Worm (Caenorhabditis elegans) whole organism, L2 larva: ENCODE measurements around the gene fbxb-21.

Experiments
- Y55F3AM.14 ChIP-seq: fragments of 200-800 bp; sonication (Bioruptor generic); optimal IDR thresholded peaks from 2 replicates; lab custom pipeline; 2018; ENCODE audit warnings: mild to moderate bottlenecking, missing genetic modification characterization, missing compliant biosample characterization
- ZK546.5 ChIP-seq: sonication (generic microtip); optimal IDR thresholded peaks from 2 replicates; lab custom pipeline; 2017; ENCODE audit warnings: missing biosample characterization, missing genetic modification characterization
- alr-1 ChIP-seq: fragments of 150-350 bp; optimal IDR thresholded peaks from 2 replicates; lab custom pipeline; 2014; ENCODE audit warnings: missing biosample characterization, missing genetic modification characterization
- aly-2 ChIP-seq: fragments of 150-350 bp; optimal IDR thresholded peaks from 2 replicates; lab custom pipeline; 2014; ENCODE audit warnings: missing biosample characterization, missing genetic modification characterization
- crh-2 ChIP-seq: sonication (generic microtip); optimal IDR thresholded peaks from 2 replicates; lab custom pipeline; 2017; ENCODE audit warnings: missing biosample characterization, missing genetic modification characterization
- egl-27 ChIP-seq: sonication (generic microtip); optimal IDR thresholded peaks from 3 replicates; lab custom pipeline; 2017; ENCODE audit warnings: missing biosample characterization, missing genetic modification reagents, missing genetic modification characterization
- elt-3 ChIP-seq: sonication (generic microtip); optimal IDR thresholded peaks from 2 replicates; lab custom pipeline; 2017; ENCODE audit warnings: missing biosample characterization, missing genetic modification characterization
- fos-1 ChIP-seq: fragments of 150-350 bp; optimal IDR thresholded peaks from 2 replicates; lab custom pipeline; 2014; ENCODE audit warnings: missing biosample characterization, missing genetic modification characterization
- lin-11 ChIP-seq: fragments of 150-350 bp; sonication (generic microtip); optimal IDR thresholded peaks from 2 replicates; lab custom pipeline; 2014; ENCODE audit warnings: missing biosample characterization, missing genetic modification characterization, inconsistent platforms, mixed read lengths
- lin-39 ChIP-seq: fragments of 150-350 bp; optimal IDR thresholded peaks from 2 replicates; lab custom pipeline; 2014; ENCODE audit warnings: missing biosample characterization, missing genetic modification reagents, missing genetic modification characterization
- lsy-2 ChIP-seq, 2 experiments: fragments of 150-350 bp in 1 of 2; sonication (generic microtip) in 1 of 2; optimal IDR thresholded peaks; 2 replicates each; lab custom pipeline; 2014 to 2017; ENCODE audit warnings: missing biosample characterization in 2 of 2, missing genetic modification characterization in 2 of 2
- mab-5 ChIP-seq: fragments of 150-350 bp; optimal IDR thresholded peaks from 2 replicates; lab custom pipeline; 2014; ENCODE audit warnings: missing biosample characterization, missing genetic modification characterization
- nhr-10 ChIP-seq: sonication (generic microtip); optimal IDR thresholded peaks from 2 replicates; lab custom pipeline; 2017; ENCODE audit warnings: missing biosample characterization, missing genetic modification characterization
- nhr-11 ChIP-seq: fragments of 150-350 bp; optimal IDR thresholded peaks from 2 replicates; lab custom pipeline; 2014; ENCODE audit warnings: missing biosample characterization, missing genetic modification characterization
- nhr-12 ChIP-seq: fragments of 150-350 bp; optimal IDR thresholded peaks from 2 replicates; lab custom pipeline; 2014; ENCODE audit warnings: missing biosample characterization, missing genetic modification characterization
- nhr-21 ChIP-seq: fragments of 150-350 bp; optimal IDR thresholded peaks from 2 replicates; lab custom pipeline; 2014; ENCODE audit warnings: missing biosample characterization, missing genetic modification characterization
- nhr-23 ChIP-seq: fragments of 150-350 bp; optimal IDR thresholded peaks from 2 replicates; lab custom pipeline; 2014; ENCODE audit warnings: missing biosample characterization, missing genetic modification reagents, missing genetic modification characterization
- nhr-25 ChIP-seq: fragments of 150-350 bp; sonication (generic microtip); optimal IDR thresholded peaks from 3 replicates; lab custom pipeline; 2014; ENCODE audit warnings: missing biosample characterization, missing genetic modification characterization
- nhr-6 ChIP-seq: fragments of 150-350 bp; optimal IDR thresholded peaks from 2 replicates; lab custom pipeline; 2014; ENCODE audit warnings: missing biosample characterization, missing genetic modification characterization
- nhr-77 ChIP-seq: fragments of 150-350 bp; optimal IDR thresholded peaks from 2 replicates; lab custom pipeline; 2014; ENCODE audit warnings: missing biosample characterization, missing genetic modification characterization
- peb-1 ChIP-seq: fragments of 150-350 bp; optimal IDR thresholded peaks from 2 replicates; lab custom pipeline; 2014; ENCODE audit warnings: missing biosample characterization, missing genetic modification characterization
- sem-4 ChIP-seq: fragments of 150-350 bp; optimal IDR thresholded peaks from 2 replicates; lab custom pipeline; 2014; ENCODE audit warnings: missing biosample characterization, missing genetic modification reagents, missing genetic modification characterization
- skn-1 ChIP-seq: sonication (generic microtip); optimal IDR thresholded peaks from 2 replicates; lab custom pipeline; 2017; ENCODE audit warnings: missing biosample characterization, missing genetic modification characterization
- sma-3 ChIP-seq: sonication (generic microtip); optimal IDR thresholded peaks from 2 replicates; lab custom pipeline; 2016; ENCODE audit warnings: missing genetic modification reagents, missing genetic modification characterization, missing compliant biosample characterization
- unc-39 ChIP-seq: fragments of 150-350 bp; optimal IDR thresholded peaks from 2 replicates; lab custom pipeline; 2014; ENCODE audit warnings: missing biosample characterization, missing genetic modification characterization
- unc-62 ChIP-seq: fragments of 150-350 bp; optimal IDR thresholded peaks from 2 replicates; lab custom pipeline; 2014; ENCODE audit warnings: missing biosample characterization, missing genetic modification reagents, missing genetic modification characterization
- ztf-1 ChIP-seq: fragments of 200-800 bp; sonication (Bioruptor generic); conservative IDR thresholded peaks from 2 replicates; pipeline ENCODE4 v1.3.6; 2022; ENCODE audit warnings: missing genetic modification characterization, missing compliant biosample characterization
- ztf-4 ChIP-seq: fragments of 150-350 bp; optimal IDR thresholded peaks from 2 replicates; lab custom pipeline; 2014; ENCODE audit warnings: missing biosample characterization, missing genetic modification characterization

Gene fbxb-21

DNA sequence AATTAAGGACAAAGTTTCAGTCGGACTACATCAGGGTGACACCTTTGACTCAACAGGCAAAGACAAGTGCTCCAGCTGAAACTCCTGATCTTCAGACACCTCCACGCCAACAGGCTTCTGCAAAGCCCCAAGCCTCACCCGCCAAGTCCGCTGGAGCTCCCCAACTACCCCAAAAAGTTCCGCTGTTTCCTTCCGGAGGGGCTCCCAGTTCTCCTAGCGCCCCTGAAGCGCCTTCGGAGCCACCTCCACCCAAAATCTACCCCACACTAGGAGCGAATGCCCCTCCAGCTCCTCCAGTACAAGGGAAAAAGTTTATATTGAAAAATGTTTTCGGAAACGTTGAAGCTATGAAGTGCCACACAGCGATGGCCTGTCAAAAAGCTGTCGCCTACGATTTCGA lies 45.6 kb downstream of the fbxb-21 start:
- TF ChIP-seq lin-11 (tag; lab: Kevin White, UChicago): no peak
- TF ChIP-seq peb-1 (tag; lab: Kevin White, UChicago): no peak
- no peak for TF ChIP-seq nhr-11 (tag; lab: Kevin White, UChicago)
- no peak for TF ChIP-seq nhr-23
- TF ChIP-seq skn-1 (tag; lab: Kevin White, UChicago): no peak
- no peak for TF ChIP-seq nhr-25 (tag; lab: Kevin White, UChicago)
- no peak for TF ChIP-seq nhr-77
- TF ChIP-seq ztf-4 (tag; lab: Kevin White, UChicago): no peak
- TF ChIP-seq mab-5 (tag; lab: Kevin White, UChicago): no peak
- TF ChIP-seq egl-27 (tag; lab: Kevin White, UChicago): no peak
- no peak for TF ChIP-seq crh-2 (tag; lab: Kevin White, UChicago)
- no peak for TF ChIP-seq sem-4 (tag; lab: Kevin White, UChicago)
- no peak for TF ChIP-seq Y55F3AM.14
- TF ChIP-seq nhr-10: no peak

DNA sequence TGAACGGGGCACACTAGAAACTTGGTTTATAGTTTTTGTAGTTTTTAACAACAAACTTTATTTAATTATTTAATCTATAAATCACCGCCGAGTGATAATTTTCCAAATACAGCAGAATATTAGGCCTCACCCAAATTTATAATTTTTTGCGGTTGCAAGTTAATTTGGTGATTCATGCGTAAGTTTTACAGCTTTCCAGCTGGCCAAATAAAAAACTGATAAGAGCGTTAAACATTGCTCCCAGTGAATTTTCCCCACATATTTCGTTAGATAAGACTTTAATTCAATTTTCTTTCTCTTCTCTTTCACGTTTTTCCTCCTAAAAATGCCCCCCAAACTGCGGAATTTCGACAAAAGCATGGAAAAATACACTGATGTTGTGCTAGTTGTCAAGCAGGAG lies 47.2 kb downstream of the fbxb-21 start, which contains the start of gene bath-47:
TSS of gene bath-47 (plus strand) at position 305 of the 400 bp plus-strand sequence.
- TF ChIP-seq alr-1: no peak
- TF ChIP-seq fos-1: peak; percentile 67
- TF ChIP-seq egl-27 (tag; lab: Kevin White, UChicago): no peak
- no peak for TF ChIP-seq peb-1 (tag; lab: Kevin White, UChicago)

DNA sequence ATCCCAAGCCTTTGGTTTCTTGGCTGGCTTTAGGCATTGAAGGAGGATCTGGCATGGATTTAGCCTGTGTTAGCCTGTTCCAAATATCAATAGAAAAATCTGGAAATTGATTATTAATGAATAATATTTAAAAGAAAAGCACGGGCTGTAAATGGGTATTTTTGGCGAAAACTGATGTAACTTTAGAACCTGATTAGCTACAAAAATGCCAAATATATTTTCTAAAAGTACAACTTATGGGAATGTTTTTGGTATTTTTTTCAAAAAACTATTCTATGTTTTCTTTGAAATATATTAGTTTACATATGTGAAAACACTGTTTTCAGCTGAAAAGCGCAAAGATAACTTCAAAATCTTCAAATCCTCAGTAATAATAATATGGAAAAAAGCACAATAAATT lies 48.0 kb downstream of the fbxb-21 start, which contains the start of gene bath-26:
TSS of gene bath-26 (minus strand) at position 101 of the 400 bp plus-strand sequence.
- TF ChIP-seq skn-1 (tag; lab: Kevin White, UChicago): no peak
- no peak for TF ChIP-seq nhr-21 (tag; lab: Kevin White, UChicago)
- no peak for TF ChIP-seq nhr-23
- no peak for TF ChIP-seq sem-4 (tag; lab: Kevin White, UChicago)
- TF ChIP-seq unc-62 (GFP tag; lab: Kevin White, UChicago): no peak
- TF ChIP-seq unc-39 (tag; lab: Kevin White, UChicago): no peak
- no peak for TF ChIP-seq alr-1
- TF ChIP-seq nhr-12 (tag; lab: Kevin White, UChicago): no peak
- TF ChIP-seq nhr-11 (tag; lab: Kevin White, UChicago): no peak
- TF ChIP-seq aly-2 (tag; lab: Kevin White, UChicago): no peak
- no peak for TF ChIP-seq ZK546.5 (tag; lab: Kevin White, UChicago)
- TF ChIP-seq lsy-2 (tag; optimal IDR thresholded peaks at IDR 0.05; lab: Kevin White, UChicago): no peak
- TF ChIP-seq ztf-4 (tag; lab: Kevin White, UChicago): no peak
- no peak for TF ChIP-seq ztf-1 (GFP tag; lab: Robert Waterston, UW)
- no peak for TF ChIP-seq sma-3 (GFP tag; lab: Kevin White, UChicago)
- no peak for TF ChIP-seq lin-39 (tag; lab: Kevin White, UChicago)
- no peak for TF ChIP-seq elt-3
- no peak for TF ChIP-seq nhr-6 (tag; lab: Kevin White, UChicago)
- TF ChIP-seq lin-11 (tag; lab: Kevin White, UChicago): no peak
